Worm (Caenorhabditis elegans): Measurements from ENCODE around the gene metl-5.

The metl-5 gene

ce11 chrIII:4802707-4803106 lies at the start of gene metl-5:
Gene metl-5, plus strand, starts transcription at chrIII:4803007.
- TF ChIP-seq lin-13 (GFP tag; optimal IDR thresholded peaks at IDR 0.05) (no peak), ama-1 (optimal IDR thresholded peaks at IDR 0.05) (peak; percentile 9)

DNA sequence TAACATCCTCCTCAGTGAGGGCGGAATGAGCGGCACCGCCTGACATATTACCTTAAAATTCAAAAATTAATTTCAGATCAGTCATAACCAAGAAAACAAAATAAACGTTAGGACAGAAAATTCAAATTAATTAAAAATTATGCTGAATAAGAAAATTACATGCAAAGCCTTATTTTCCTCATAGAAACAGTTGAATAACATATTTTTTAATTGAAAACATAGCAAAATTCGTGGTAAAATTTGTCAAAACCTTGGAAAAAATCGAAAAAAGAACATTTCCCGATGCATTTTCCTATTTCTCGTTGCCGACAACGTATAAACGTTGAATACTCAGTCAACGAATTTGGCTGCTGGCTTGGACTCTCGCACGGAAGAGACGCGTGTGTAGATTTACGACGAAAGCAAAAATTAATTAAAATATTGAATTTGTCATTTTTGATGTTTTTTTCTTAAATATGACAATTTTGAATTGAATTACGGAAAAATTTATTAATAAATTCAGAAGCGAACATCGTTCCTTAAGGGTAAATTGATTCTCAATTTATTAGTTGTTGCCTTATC lies 48.7 kb upstream of the metl-5 start, which contains the start of the genes rps-0 and rbg-3:
Gene rps-0, minus strand, starts transcription at position 51 of the 561 bp plus-strand sequence.
Gene rbg-3, plus strand, starts transcription at position 424 of the 561 bp plus-strand sequence.
- TF ChIP-seq ces-1 (GFP tag; optimal IDR thresholded peaks at IDR 0.05) (peak; percentile 68), hmg-1.1 (GFP tag; IDR thresholded peaks at IDR 0.05) (peak; percentile 83), ceh-44 (GFP tag; IDR thresholded peaks at IDR 0.05) (no peak), nhr-77 (tag; optimal IDR thresholded peaks at IDR 0.05) (peak; percentile 97), lsy-2 (tag; optimal IDR thresholded peaks at IDR 0.05) (peak; percentile 84 to 98), mes-2 (tag; optimal IDR thresholded peaks at IDR 0.05; ENCODE audit: poor library complexity, severe bottlenecking) (peak; percentile 95), pqm-1 (tag; optimal IDR thresholded peaks at IDR 0.05) (no peak), lim-7 (GFP tag; IDR thresholded peaks at IDR 0.05) (no peak), R02D3.7 (tag; optimal IDR thresholded peaks at IDR 0.05) (peak; percentile 90), hif-1 (tag; optimal IDR thresholded peaks at IDR 0.05) (peak; percentile 12 to 75), hlh-30 (tag; optimal IDR thresholded peaks at IDR 0.05; ENCODE audit: insufficient read depth) (peak; percentile 83), madf-5 (GFP tag; IDR thresholded peaks at IDR 0.05) (no peak), F49E8.2 (tag; optimal IDR thresholded peaks at IDR 0.05; ENCODE audit: borderline replicate concordance) (no peak), aha-1 (tag) (peak; percentile 99), ztf-7 (tag; optimal IDR thresholded peaks at IDR 0.05) (peak; percentile 89), pha-4 (GFP tag; IDR thresholded peaks at IDR 0.05) (peak; percentile 37; the same call in 1 of the 2 replicates), pha-4 (tag; optimal IDR thresholded peaks at IDR 0.05) (peak; percentile 68), F37D6.2 (tag; optimal IDR thresholded peaks at IDR 0.05) (peak; percentile 80), zip-2 (tag; optimal IDR thresholded peaks at IDR 0.05) (peak; percentile 34), dve-1 (tag; optimal IDR thresholded peaks at IDR 0.05; ENCODE audit: insufficient read depth) (peak; percentile 97), ZK337.2 (GFP tag; IDR thresholded peaks at IDR 0.05) (no peak), lin-15B (tag; optimal IDR thresholded peaks at IDR 0.05) (peak; percentile 26), ctbp-1 (GFP tag; IDR thresholded peaks at IDR 0.05) (peak; percentile 61; the same call in 1 of the 2 replicates), spr-1 (tag; optimal IDR thresholded peaks at IDR 0.05) (peak; percentile 80), daf-19 (GFP tag; conservative IDR thresholded peaks at IDR 0.05) (no peak), F10B5.3 (tag; optimal IDR thresholded peaks at IDR 0.05) (peak; percentile 28), mxl-3 (GFP tag; optimal IDR thresholded peaks at IDR 0.05) (peak; percentile 31), gei-8 (GFP tag; optimal IDR thresholded peaks at IDR 0.05) (no peak), fkh-10 (GFP tag; optimal IDR thresholded peaks at IDR 0.05) (peak; percentile 88), vab-7 (GFP tag; IDR thresholded peaks at IDR 0.05) (0 out of 2 replicates have a peak, but pooled peaks have one; percentile 38), ZK546.5 (tag; optimal IDR thresholded peaks at IDR 0.05) (peak in 1 of 2 experiments; percentile 58), lin-1 (GFP tag; IDR thresholded peaks at IDR 0.05) (no peak), nhr-28 (tag; optimal IDR thresholded peaks at IDR 0.05) (peak; percentile 83), daf-8 (GFP tag; IDR thresholded peaks at IDR 0.05) (no peak), nhr-42 (GFP tag; IDR thresholded peaks at IDR 0.05) (peak; percentile 37; the same call in 1 of the 2 replicates), hlh-11 (tag; optimal IDR thresholded peaks at IDR 0.05) (peak; percentile 83), duxl-1 (tag; optimal IDR thresholded peaks at IDR 0.05; ENCODE audit: poor library complexity) (peak; percentile 75), rbr-2 (tag; optimal IDR thresholded peaks at IDR 0.05) (peak; percentile 88), nhr-6 (tag; optimal IDR thresholded peaks at IDR 0.05) (peak; percentile 89), nhr-48 (tag; optimal IDR thresholded peaks at IDR 0.05) (peak; percentile 46), zfp-3 (GFP tag; conservative IDR thresholded peaks at IDR 0.05) (peak; percentile 53), nhr-237 (tag; optimal IDR thresholded peaks at IDR 0.05) (no peak), lin-39 (tag; optimal IDR thresholded peaks at IDR 0.05) (no peak), nhr-102 (tag; optimal IDR thresholded peaks at IDR 0.05) (peak; percentile 82), lin-38 (GFP tag; IDR thresholded peaks at IDR 0.05) (peak; percentile 87), F26F4.8 (GFP tag; conservative IDR thresholded peaks at IDR 0.05) (no peak), dpl-1 (GFP tag; optimal IDR thresholded peaks at IDR 0.05) (peak; percentile 93)
